Fruit fly (Drosophila melanogaster): ENCODE results near the gene CG17378.

CG17378 gene

DNA sequence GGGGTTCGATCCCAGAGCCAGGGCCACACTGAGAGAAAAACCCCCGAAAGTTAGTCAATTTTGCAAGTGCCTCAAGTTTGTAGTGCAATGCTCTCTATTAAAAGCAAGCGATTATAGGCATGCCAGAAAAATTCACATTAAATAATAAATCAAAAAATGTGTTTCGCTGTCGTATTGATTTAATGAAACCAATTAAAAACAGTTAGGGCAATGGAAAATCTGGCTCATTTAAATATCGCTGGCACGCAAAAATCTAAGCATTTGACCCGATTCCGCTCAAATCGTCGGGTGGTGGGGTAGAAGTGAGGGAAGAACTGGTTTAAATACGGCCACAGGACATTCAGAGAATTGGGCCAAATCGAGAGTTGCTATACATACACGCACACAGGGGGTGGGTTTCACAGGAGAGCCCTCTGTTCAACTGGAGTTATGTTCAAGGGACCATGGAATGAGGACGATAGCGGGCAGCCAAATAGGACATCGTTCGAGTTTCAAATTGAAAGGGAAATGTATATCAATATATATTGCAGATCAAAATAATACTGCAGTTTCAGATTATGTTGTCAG lies 21.2 kb downstream of the CG17378 start (continued):
- TF ChIP-seq cg (GFP tag; optimal IDR thresholded peaks at IDR 0.05) (no peak), CG2129 (GFP tag; IDR thresholded peaks at IDR 0.05; ENCODE audit: partially characterized antibody) (no peak), CG10274 (GFP tag; optimal IDR thresholded peaks at IDR 0.05) (no peak), Scr (GFP tag; IDR thresholded peaks at IDR 0.05; ENCODE audit: partially characterized antibody) (no peak), dysf (GFP tag; IDR thresholded peaks at IDR 0.05) (peak; percentile 41; the same call in 1 of the 3 replicates), CTCF (GFP tag; optimal IDR thresholded peaks at IDR 0.05) (no peak), CG31365 (tag; optimal IDR thresholded peaks at IDR 0.05) (no peak), CG6272 (GFP tag; IDR thresholded peaks at IDR 0.05) (no peak), Lhr (GFP tag; optimal IDR thresholded peaks at IDR 0.05) (no peak), Deaf1 (tag; optimal IDR thresholded peaks at IDR 0.05) (peak; percentile 4), CG4730 (GFP tag; IDR thresholded peaks at IDR 0.05) (no peak), CG3065 (GFP tag; optimal IDR thresholded peaks at IDR 0.05) (no peak), Hmx (GFP tag; optimal IDR thresholded peaks at IDR 0.05) (no peak), Vsx1 (GFP tag; optimal IDR thresholded peaks at IDR 0.05) (no peak), gro (GFP tag; optimal IDR thresholded peaks at IDR 0.05) (no peak), CG2678 (tag; optimal IDR thresholded peaks at IDR 0.05) (peak; percentile 28), ase (GFP tag; IDR thresholded peaks at IDR 0.05) (no peak), CG3838 (GFP tag; optimal IDR thresholded peaks at IDR 0.05) (no peak), oc (tag; optimal IDR thresholded peaks at IDR 0.05) (no peak), CG14441 (GFP tag; IDR thresholded peaks at IDR 0.05) (no peak), CG4404 (GFP tag; IDR thresholded peaks at IDR 0.05) (no peak), grn (GFP tag; optimal IDR thresholded peaks at IDR 0.05) (no peak), tio (GFP tag; optimal IDR thresholded peaks at IDR 0.05) (no peak), gfzf (GFP tag; optimal IDR thresholded peaks at IDR 0.05) (no peak), CG17361 (GFP tag; IDR thresholded peaks at IDR 0.05) (0 out of 3 replicates have a peak, but pooled peaks have one; percentile 25), PHDP (tag; optimal IDR thresholded peaks at IDR 0.05) (no peak), gsb-n (tag; optimal IDR thresholded peaks at IDR 0.05) (peak; percentile 28), CG1233 (GFP tag; optimal IDR thresholded peaks at IDR 0.05) (no peak), CG3407 (GFP tag; optimal IDR thresholded peaks at IDR 0.05) (no peak), CG17328 (GFP tag; IDR thresholded peaks at IDR 0.05) (peak; percentile 43; the same call in 1 of the 2 replicates)

DNA sequence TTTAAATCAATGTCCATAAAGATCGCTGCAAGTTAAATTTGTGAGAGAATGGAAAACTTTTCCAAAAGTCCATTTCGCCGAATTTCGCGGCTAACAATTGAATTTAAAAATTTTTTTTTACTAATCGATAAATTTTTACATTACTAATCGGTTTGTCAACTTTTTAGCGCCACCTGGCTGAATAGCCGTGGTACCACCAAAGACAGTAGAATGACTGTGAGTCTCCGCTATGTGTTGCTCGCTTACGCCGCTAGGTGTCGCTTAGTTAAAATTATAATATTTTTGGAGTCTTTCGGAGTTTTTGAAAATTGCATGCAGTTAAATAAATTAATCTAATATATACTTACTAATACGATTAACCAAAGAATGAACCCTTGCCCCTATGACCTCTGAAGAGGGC lies 23.6 kb downstream of the CG17378 start:
- TF ChIP-seq lov (optimal IDR thresholded peaks at IDR 0.05) (no peak), lov (GFP tag; IDR thresholded peaks at IDR 0.05) (no peak), CG7963 (GFP tag; IDR thresholded peaks at IDR 0.05; ENCODE audit: partially characterized antibody) (no peak), CG1647 (GFP tag; optimal IDR thresholded peaks at IDR 0.05) (peak; percentile 36), CG10979 (tag; optimal IDR thresholded peaks at IDR 0.05) (peak; percentile 31), hth (optimal IDR thresholded peaks at IDR 0.05) (no peak), Doc3 (GFP tag; IDR thresholded peaks at IDR 0.05; ENCODE audit: partially characterized antibody) (0 out of 3 replicates have a peak, but pooled peaks have one; percentile 34), CG2202 (tag; optimal IDR thresholded peaks at IDR 0.05) (no peak), CG17385 (GFP tag; optimal IDR thresholded peaks at IDR 0.05) (no peak), Abd-B (GFP tag; optimal IDR thresholded peaks at IDR 0.05) (peak; percentile 23), CG14710 (tag; optimal IDR thresholded peaks at IDR 0.05) (peak; percentile 56), CG7987 (GFP tag; optimal IDR thresholded peaks at IDR 0.05) (no peak), Dbx (GFP tag; IDR thresholded peaks at IDR 0.05) (peak; percentile 55; the same call in 1 of the 3 replicates), Dref (GFP tag; IDR thresholded peaks at IDR 0.05) (peak; percentile 87), CG13775 (GFP tag; optimal IDR thresholded peaks at IDR 0.05) (peak; percentile 26), lmd (GFP tag; IDR thresholded peaks at IDR 0.05) (peak; percentile 49), Dll (GFP tag; IDR thresholded peaks at IDR 0.05; ENCODE audit: partially characterized antibody) (0 out of 4 replicates have a peak, but pooled peaks have one; percentile 33), scrt (GFP tag; optimal IDR thresholded peaks at IDR 0.05) (peak; percentile 2), Sin3A (optimal IDR thresholded peaks at IDR 0.05) (no peak), Myb (GFP tag; optimal IDR thresholded peaks at IDR 0.05) (peak; percentile 67), CG11504 (tag; optimal IDR thresholded peaks at IDR 0.05) (no peak), pzg (GFP tag; optimal IDR thresholded peaks at IDR 0.05) (peak; percentile 64), jigr1 (GFP tag; IDR thresholded peaks at IDR 0.05) (no peak)
